Fruit fly (Drosophila melanogaster): ENCODE results near the gene CG9500.

The CG9500 gene

dm6 chr2L:6337843-6338366 lies 20.2 kb downstream of the CG9500 start (continued):
- TF ChIP-seq Dip3 (GFP tag; optimal IDR thresholded peaks at IDR 0.05) (no peak), D (optimal IDR thresholded peaks at IDR 0.05) (peak; percentile 80), D (GFP tag; optimal IDR thresholded peaks at IDR 0.05) (no peak), CG5180 (GFP tag; optimal IDR thresholded peaks at IDR 0.05) (no peak), Elba2 (GFP tag; optimal IDR thresholded peaks at IDR 0.05) (peak; percentile 81), rib (GFP tag; IDR thresholded peaks at IDR 0.05) (no peak), CG6813 (GFP tag; optimal IDR thresholded peaks at IDR 0.05) (no peak), emc (GFP tag; optimal IDR thresholded peaks at IDR 0.05) (no peak), wor (GFP tag; IDR thresholded peaks at IDR 0.05) (no peak), gce (GFP tag; IDR thresholded peaks at IDR 0.05) (no peak), CG4617 (GFP tag; optimal IDR thresholded peaks at IDR 0.05; ENCODE audit: borderline replicate concordance) (peak; percentile 47), CG34422 (GFP tag; IDR thresholded peaks at IDR 0.05) (no peak), CG4360 (GFP tag; IDR thresholded peaks at IDR 0.05) (peak; percentile 95), disco-r (GFP tag; optimal IDR thresholded peaks at IDR 0.05) (no peak), fd3F (GFP tag; optimal IDR thresholded peaks at IDR 0.05) (no peak), gsb-n (tag; optimal IDR thresholded peaks at IDR 0.05) (no peak), CG2875 (GFP tag; optimal IDR thresholded peaks at IDR 0.05) (no peak), CHES-1-like (GFP tag; optimal IDR thresholded peaks at IDR 0.05) (no peak), nerfin-1 (tag; optimal IDR thresholded peaks at IDR 0.05) (peak; percentile 33), sd (tag; optimal IDR thresholded peaks at IDR 0.05) (peak; percentile 81), chn (GFP tag; optimal IDR thresholded peaks at IDR 0.05) (no peak), oc (tag; optimal IDR thresholded peaks at IDR 0.05) (no peak), CG17328 (GFP tag; IDR thresholded peaks at IDR 0.05) (0 out of 2 replicates have a peak, but pooled peaks have one; percentile 14), Drgx (GFP tag; IDR thresholded peaks at IDR 0.05) (no peak), CG13624 (GFP tag; optimal IDR thresholded peaks at IDR 0.05) (no peak), Sry-β (GFP tag; optimal IDR thresholded peaks at IDR 0.05) (peak; percentile 89)

- peak; percentile 0 for TF ChIP-seq HmgZ (tag; optimal IDR thresholded peaks at IDR 0.05)
- TF ChIP-seq sr (GFP tag; IDR thresholded peaks at IDR 0.05) = peak; percentile 98
- no peak for TF ChIP-seq CG10565 (GFP tag; optimal IDR thresholded peaks at IDR 0.05)
- TF ChIP-seq chinmo (GFP tag; IDR thresholded peaks at IDR 0.05; ENCODE audit: partially characterized antibody) = peak; percentile 94
- peak; percentile 60; the same call in 1 of the 2 replicates for TF ChIP-seq CG4360 (GFP tag; IDR thresholded peaks at IDR 0.05)
- peak in 1 of 2 experiments; percentile 71 for TF ChIP-seq bsh (GFP tag; optimal IDR thresholded peaks at IDR 0.05)
- TF ChIP-seq hbn (GFP tag; IDR thresholded peaks at IDR 0.05; ENCODE audit: partially characterized antibody) = peak; percentile 38; the same call in 1 of the 2 replicates
- TF ChIP-seq corto (GFP tag; optimal IDR thresholded peaks at IDR 0.05) = peak; percentile 75
- peak; percentile 6; the same call in 1 of the 2 replicates for TF ChIP-seq CG14014 (GFP tag; IDR thresholded peaks at IDR 0.05)
- TF ChIP-seq CG11695 (GFP tag; IDR thresholded peaks at IDR 0.05) = peak; percentile 15; the same call in 1 of the 3 replicates
- TF ChIP-seq Dip3 (GFP tag; optimal IDR thresholded peaks at IDR 0.05) = no peak
- TF ChIP-seq lbe (GFP tag; optimal IDR thresholded peaks at IDR 0.05) = peak; percentile 58
- TF ChIP-seq CG13287 (GFP tag; IDR thresholded peaks at IDR 0.05; ENCODE audit: partially characterized antibody) = peak; percentile 34; the same call in 1 of the 2 replicates
- no peak for TF ChIP-seq CG18599 (GFP tag; optimal IDR thresholded peaks at IDR 0.05)
- peak; percentile 34; the same call in 1 of the 2 replicates for TF ChIP-seq Rfx (GFP tag; IDR thresholded peaks at IDR 0.05)
- TF ChIP-seq CHES-1-like (GFP tag; optimal IDR thresholded peaks at IDR 0.05) = peak; percentile 8
- TF ChIP-seq nom (GFP tag; optimal IDR thresholded peaks at IDR 0.05) = peak; percentile 88
- no peak for TF ChIP-seq CG12236 (GFP tag; optimal IDR thresholded peaks at IDR 0.05)
- TF ChIP-seq CG34376 (GFP tag; optimal IDR thresholded peaks at IDR 0.05) = peak; percentile 18
- TF ChIP-seq Hr78 (GFP tag; optimal IDR thresholded peaks at IDR 0.05) = no peak
- TF ChIP-seq vvl (GFP tag; IDR thresholded peaks at IDR 0.05) = peak; percentile 57
- TF ChIP-seq Trl (optimal IDR thresholded peaks at IDR 0.05) = peak; percentile 66 to 83
- no peak for TF ChIP-seq Trl (GFP tag; optimal IDR thresholded peaks at IDR 0.05)
- peak; percentile 60 for TF ChIP-seq CG8478 (optimal IDR thresholded peaks at IDR 0.05)
- peak; percentile 94 for TF ChIP-seq Drgx (GFP tag; IDR thresholded peaks at IDR 0.05)
- no peak for TF ChIP-seq CG4424 (GFP tag; optimal IDR thresholded peaks at IDR 0.05)
- peak; percentile 71; the same call in 1 of the 2 replicates for TF ChIP-seq Adf1 (GFP tag; IDR thresholded peaks at IDR 0.05)
- TF ChIP-seq ken (GFP tag; IDR thresholded peaks at IDR 0.05) = no peak
These were observed 33.8 kb downstream of the CG9500 start for dm6 chr2L:6324386-6324744.

Measured in whole organism, embryonic.